Fruit fly (Drosophila melanogaster): ENCODE data around the gene CG12355.

CG12355 gene

dm6 chr3L:15537916-15538581 is 42.7 kb upstream of the CG12355 start (continued):
- no peak for TF ChIP-seq CG9609 (GFP tag; optimal IDR thresholded peaks at IDR 0.05)
- peak; percentile 26; the same call in 1 of the 2 replicates for TF ChIP-seq CG9215 (GFP tag; IDR thresholded peaks at IDR 0.05)
- TF ChIP-seq CG2875 (GFP tag; optimal IDR thresholded peaks at IDR 0.05): peak; percentile 50
- no peak for TF ChIP-seq sim (GFP tag; IDR thresholded peaks at IDR 0.05)
- peak; percentile 67 for TF ChIP-seq row (GFP tag; IDR thresholded peaks at IDR 0.05)
- TF ChIP-seq gsb-n (tag; optimal IDR thresholded peaks at IDR 0.05): peak; percentile 64
- peak; percentile 58 for TF ChIP-seq D19A (tag; optimal IDR thresholded peaks at IDR 0.05)
- peak; percentile 51 for TF ChIP-seq gcm (GFP tag; optimal IDR thresholded peaks at IDR 0.05)
- peak; percentile 28 for TF ChIP-seq CG10147 (GFP tag; optimal IDR thresholded peaks at IDR 0.05)
- peak; percentile 73 for TF ChIP-seq Hmr (GFP tag; optimal IDR thresholded peaks at IDR 0.05)
- peak; percentile 67 for TF ChIP-seq Hsf (GFP tag; optimal IDR thresholded peaks at IDR 0.05)
- peak; percentile 77 for TF ChIP-seq CG4424 (GFP tag; optimal IDR thresholded peaks at IDR 0.05)
- TF ChIP-seq CG18599 (GFP tag; optimal IDR thresholded peaks at IDR 0.05): peak; percentile 58
- TF ChIP-seq CG5245 (GFP tag; optimal IDR thresholded peaks at IDR 0.05): peak; percentile 45
- no peak for TF ChIP-seq CG13287 (GFP tag; IDR thresholded peaks at IDR 0.05; ENCODE audit: partially characterized antibody)
- no peak for TF ChIP-seq GATAe (GFP tag; conservative IDR thresholded peaks at IDR 0.05)
- no peak for TF ChIP-seq Lim3 (GFP tag; IDR thresholded peaks at IDR 0.05)
- no peak for TF ChIP-seq fd64A (GFP tag; optimal IDR thresholded peaks at IDR 0.05)
- TF ChIP-seq CG14860 (GFP tag; IDR thresholded peaks at IDR 0.05; ENCODE audit: partially characterized antibody): no peak
- TF ChIP-seq Abd-B (GFP tag; optimal IDR thresholded peaks at IDR 0.05): peak; percentile 50
- TF ChIP-seq vnd (GFP tag; IDR thresholded peaks at IDR 0.05; ENCODE audit: partially characterized antibody): no peak
- peak; percentile 76 for TF ChIP-seq CG10979 (tag; optimal IDR thresholded peaks at IDR 0.05)
- TF ChIP-seq CG13894 (tag; optimal IDR thresholded peaks at IDR 0.05): no peak
- TF ChIP-seq B-H2 (GFP tag; optimal IDR thresholded peaks at IDR 0.05): no peak
- TF ChIP-seq pan (optimal IDR thresholded peaks at IDR 0.05): no peak
- peak in 1 of 2 experiments; percentile 66 for TF ChIP-seq pan (GFP tag; optimal IDR thresholded peaks at IDR 0.05 in 1 of 2, IDR thresholded peaks at IDR 0.05 in 1 of 2)
- no peak for TF ChIP-seq CG43689 (GFP tag; IDR thresholded peaks at IDR 0.05)
- no peak for TF ChIP-seq Trl (optimal IDR thresholded peaks at IDR 0.05)
- TF ChIP-seq Trl (GFP tag; optimal IDR thresholded peaks at IDR 0.05): peak; percentile 52
- peak; percentile 55 for TF ChIP-seq CG3407 (GFP tag; optimal IDR thresholded peaks at IDR 0.05)
- TF ChIP-seq CG10321 (GFP tag; IDR thresholded peaks at IDR 0.05): no peak
- no peak for TF ChIP-seq CG11085 (GFP tag; IDR thresholded peaks at IDR 0.05)
- peak; percentile 84 for TF ChIP-seq phol (tag; optimal IDR thresholded peaks at IDR 0.05)
- TF ChIP-seq CG17912 (GFP tag; optimal IDR thresholded peaks at IDR 0.05): no peak
- TF ChIP-seq CG7839 (tag; optimal IDR thresholded peaks at IDR 0.05): peak; percentile 84
- TF ChIP-seq run (tag; optimal IDR thresholded peaks at IDR 0.05): peak; percentile 3
- TF ChIP-seq CG34376 (GFP tag; optimal IDR thresholded peaks at IDR 0.05): no peak
- no peak; the same call in none of the 2 replicates for TF ChIP-seq sisA (GFP tag; IDR thresholded peaks at IDR 0.05)
- no peak for TF ChIP-seq BEAF-32 (GFP tag; optimal IDR thresholded peaks at IDR 0.05)
- peak; percentile 1 for TF ChIP-seq Usf (GFP tag; optimal IDR thresholded peaks at IDR 0.05)
- TF ChIP-seq knrl (GFP tag; IDR thresholded peaks at IDR 0.05; ENCODE audit: partially characterized antibody): no peak
- TF ChIP-seq Dfd (GFP tag; optimal IDR thresholded peaks at IDR 0.05): no peak
- TF ChIP-seq ERR (GFP tag; optimal IDR thresholded peaks at IDR 0.05): no peak
- TF ChIP-seq CG15479 (GFP tag; optimal IDR thresholded peaks at IDR 0.05): peak; percentile 96
- peak; percentile 53 for TF ChIP-seq Vsx1 (GFP tag; optimal IDR thresholded peaks at IDR 0.05)
- TF ChIP-seq inv (GFP tag; IDR thresholded peaks at IDR 0.05; ENCODE audit: partially characterized antibody): no peak
- TF ChIP-seq Myb (GFP tag; optimal IDR thresholded peaks at IDR 0.05): peak; percentile 12
- no peak for TF ChIP-seq Ets97D (GFP tag; optimal IDR thresholded peaks at IDR 0.05)
- TF ChIP-seq Hr3 (GFP tag; optimal IDR thresholded peaks at IDR 0.05): peak; percentile 66
- peak; percentile 81 for TF ChIP-seq PHDP (tag; optimal IDR thresholded peaks at IDR 0.05)
